Worm (Caenorhabditis elegans): ENCODE data around the gene gpa-13.

Gene gpa-13

DNA sequence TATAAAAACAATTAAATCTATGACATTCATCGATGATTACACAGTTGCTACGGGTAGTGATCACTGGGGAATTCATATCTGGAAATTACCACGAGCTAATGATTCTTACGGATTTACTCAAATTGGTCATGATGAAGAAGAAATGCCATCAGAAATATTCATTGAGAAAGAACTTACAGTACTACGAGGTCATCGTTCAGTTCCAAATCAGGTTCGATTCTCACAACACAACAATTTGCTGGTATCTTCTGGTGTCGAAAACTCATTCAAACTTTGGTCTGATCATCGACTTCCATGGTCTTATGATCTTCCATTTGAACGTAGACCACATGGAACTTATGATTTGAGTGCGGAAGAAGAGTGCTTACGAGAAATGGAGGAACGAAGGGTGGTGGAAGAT, 48.2 kb downstream of the gpa-13 start:
- TF ChIP-seq dao-5 (tag; optimal IDR thresholded peaks at IDR 0.05) (no peak), him-1 (tag; optimal IDR thresholded peaks at IDR 0.05) (no peak), W03F9.2 (tag; optimal IDR thresholded peaks at IDR 0.05) (no peak)

ce11 chrV:12704077-12704476, 50.7 kb downstream of the gpa-13 start, which contains the start of gene R11D1.1:
Gene R11D1.1 (plus strand): TSS chrV:12704377.
- TF ChIP-seq dao-5 (tag; optimal IDR thresholded peaks at IDR 0.05) (no peak), him-1 (tag; optimal IDR thresholded peaks at IDR 0.05) (no peak), W03F9.2 (tag; optimal IDR thresholded peaks at IDR 0.05) (no peak)

All from whole organism, L4/young adult.